Fruit fly (Drosophila melanogaster): Measurements from ENCODE around the gene CG4553.

CG4553 gene

DNA sequence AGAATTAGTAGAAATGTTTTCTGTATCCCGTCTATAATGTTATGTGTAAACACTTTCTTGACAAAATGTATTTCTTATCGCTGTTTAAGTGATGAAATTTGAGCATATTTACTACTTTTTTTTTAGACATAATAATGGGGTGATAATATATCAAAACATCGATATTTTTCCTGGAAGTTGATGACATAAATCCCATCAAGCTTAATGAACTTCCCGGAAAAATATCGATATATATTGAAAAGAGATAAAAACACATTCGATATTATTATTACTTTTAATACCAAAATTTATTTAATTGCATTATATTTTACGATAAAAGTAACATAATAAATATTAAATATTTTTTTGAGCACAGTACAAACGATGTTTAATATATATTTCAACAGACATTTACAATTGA is 19.0 kb upstream of the CG4553 start (continued):
- TF ChIP-seq CG3281 (GFP tag; optimal IDR thresholded peaks at IDR 0.05), result no peak
- TF ChIP-seq Gsc (GFP tag; IDR thresholded peaks at IDR 0.05), result no peak
- TF ChIP-seq knrl (GFP tag; IDR thresholded peaks at IDR 0.05; ENCODE audit: partially characterized antibody), result peak; percentile 61; the same call in 2 of the 3 replicates
- no peak for TF ChIP-seq nau (GFP tag; optimal IDR thresholded peaks at IDR 0.05)
- no peak for TF ChIP-seq ranshi (GFP tag; IDR thresholded peaks at IDR 0.05)
- TF ChIP-seq CG4730 (GFP tag; IDR thresholded peaks at IDR 0.05), result no peak
- no peak for TF ChIP-seq CG13775 (GFP tag; optimal IDR thresholded peaks at IDR 0.05)
- no peak for TF ChIP-seq CG3407 (GFP tag; optimal IDR thresholded peaks at IDR 0.05)
- TF ChIP-seq unc-4 (GFP tag; IDR thresholded peaks at IDR 0.05; ENCODE audit: partially characterized antibody), result peak; percentile 63

- peak; percentile 79 for TF ChIP-seq CG7357 (GFP tag; IDR thresholded peaks at IDR 0.05)
- peak; percentile 95 for TF ChIP-seq ssp (GFP tag; IDR thresholded peaks at IDR 0.05)
- TF ChIP-seq Dfd (GFP tag; optimal IDR thresholded peaks at IDR 0.05), result peak in 1 of 2 experiments; percentile 57
- TF ChIP-seq stwl (tag; optimal IDR thresholded peaks at IDR 0.05), result peak; percentile 20
- peak; percentile 59 for TF ChIP-seq pfk (GFP tag; optimal IDR thresholded peaks at IDR 0.05)
- TF ChIP-seq CG2202 (tag; optimal IDR thresholded peaks at IDR 0.05), result no peak
- TF ChIP-seq nmo (GFP tag; optimal IDR thresholded peaks at IDR 0.05), result peak; percentile 0
- peak; percentile 83 for TF ChIP-seq CG1024 (GFP tag; IDR thresholded peaks at IDR 0.05)
- TF ChIP-seq CG11695 (GFP tag; IDR thresholded peaks at IDR 0.05), result no peak
- peak; percentile 68 for TF ChIP-seq CG17802 (tag; optimal IDR thresholded peaks at IDR 0.05)
- TF ChIP-seq pzg (GFP tag; optimal IDR thresholded peaks at IDR 0.05), result peak; percentile 15
- no peak for TF ChIP-seq cwo (GFP tag; optimal IDR thresholded peaks at IDR 0.05)
- peak; percentile 38; the same call in 1 of the 3 replicates for TF ChIP-seq row (GFP tag; IDR thresholded peaks at IDR 0.05)
- TF ChIP-seq Hand (GFP tag; optimal IDR thresholded peaks at IDR 0.05), result no peak
- TF ChIP-seq CG30020 (tag; optimal IDR thresholded peaks at IDR 0.05), result peak; percentile 86
- TF ChIP-seq slp2 (GFP tag; optimal IDR thresholded peaks at IDR 0.05), result no peak
- TF ChIP-seq CG6791 (GFP tag; IDR thresholded peaks at IDR 0.05; ENCODE audit: partially characterized antibody), result 0 out of 3 replicates have a peak, but pooled peaks have one; percentile 24
- peak; percentile 24 for TF ChIP-seq CG1603 (tag; optimal IDR thresholded peaks at IDR 0.05)
These were observed 18.4 kb upstream of the CG4553 start, which contains the start of gene CG33494 for dm6 chr3R:25495072-25495471. Gene CG33494, minus strand, starts transcription at chr3R:25495161.

DNA sequence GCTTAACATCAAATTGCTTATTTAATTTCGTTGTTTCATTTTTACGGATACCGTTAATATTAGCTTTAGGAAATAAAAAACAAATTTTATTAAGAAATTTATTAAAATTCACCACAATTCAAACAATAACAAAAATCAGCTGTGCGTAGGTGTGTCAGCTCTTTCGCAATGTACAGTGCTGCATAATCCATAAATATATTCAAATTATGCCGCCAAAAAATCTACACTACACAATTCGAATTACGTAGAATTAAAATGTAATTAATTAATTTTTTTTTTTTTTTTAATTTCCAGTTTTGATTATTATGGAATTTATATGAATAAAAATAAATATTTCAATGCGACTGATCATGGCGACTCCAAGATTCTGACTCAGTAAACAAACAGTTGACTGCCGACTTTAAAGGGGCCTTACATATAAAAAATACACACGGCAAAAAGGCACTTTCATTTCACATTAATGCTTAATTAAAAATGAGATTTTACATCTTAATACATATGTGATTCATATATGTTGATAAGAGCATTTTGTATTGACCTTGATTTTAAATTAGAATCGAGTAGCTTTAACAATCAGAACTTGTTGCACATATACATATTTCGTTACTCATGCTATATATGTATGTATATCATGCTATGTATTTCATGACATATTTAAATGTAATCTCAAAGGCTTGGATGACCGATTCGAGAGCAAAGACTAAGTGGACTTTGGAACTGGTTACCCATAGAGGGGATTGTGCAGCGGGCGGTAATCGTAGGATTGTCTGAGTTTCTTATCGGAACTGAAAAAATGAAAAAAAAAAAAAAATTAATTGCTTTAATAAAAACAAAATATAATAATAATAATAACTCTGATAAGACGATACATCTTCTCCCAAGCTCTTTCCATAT is 16.8 kb upstream of the CG4553 start:
- TF ChIP-seq CG34376 (GFP tag; optimal IDR thresholded peaks at IDR 0.05) (peak; percentile 7), CG14710 (tag; optimal IDR thresholded peaks at IDR 0.05) (peak; percentile 31), stwl (tag; optimal IDR thresholded peaks at IDR 0.05) (peak; percentile 51), vvl (GFP tag; IDR thresholded peaks at IDR 0.05) (peak; percentile 67), hb (GFP tag; IDR thresholded peaks at IDR 0.05; ENCODE audit: partially characterized antibody) (no peak), trem (tag; optimal IDR thresholded peaks at IDR 0.05) (peak; percentile 26), slbo (GFP tag; IDR thresholded peaks at IDR 0.05) (peak; percentile 30; the same call in 1 of the 2 replicates), CG2712 (tag; optimal IDR thresholded peaks at IDR 0.05) (peak; percentile 17), lbe (GFP tag; optimal IDR thresholded peaks at IDR 0.05) (peak; percentile 54), Nf-YC (tag; optimal IDR thresholded peaks at IDR 0.05) (peak; percentile 11), pzg (GFP tag; optimal IDR thresholded peaks at IDR 0.05) (peak; percentile 30), sc (optimal IDR thresholded peaks at IDR 0.05) (no peak), sc (GFP tag; optimal IDR thresholded peaks at IDR 0.05) (no peak), CG13287 (GFP tag; IDR thresholded peaks at IDR 0.05; ENCODE audit: partially characterized antibody) (peak; percentile 40), insv (GFP tag; optimal IDR thresholded peaks at IDR 0.05) (no peak), pum (GFP tag; optimal IDR thresholded peaks at IDR 0.05) (no peak), crp (GFP tag; optimal IDR thresholded peaks at IDR 0.05) (peak; percentile 18 to 86), sens (GFP tag) (peak; percentile 55), Xrp1 (GFP tag; IDR thresholded peaks at IDR 0.05) (0 out of 2 replicates have a peak, but pooled peaks have one; percentile 21), CG11504 (tag; optimal IDR thresholded peaks at IDR 0.05) (peak; percentile 2), pros (GFP tag; optimal IDR thresholded peaks at IDR 0.05) (no peak)

Data from whole organism, embryonic.